Worm (Caenorhabditis elegans) whole organism, L1 larva: ENCODE data around the gene ZC239.16.

Experiments
- ama-1 ChIP-seq: fragments of 150-350 bp; optimal IDR thresholded peaks from 2 replicates; lab custom pipeline; 2014
- hlh-4 ChIP-seq: sonication (generic microtip); optimal IDR thresholded peaks from 2 replicates; lab custom pipeline; 2016; ENCODE audit warnings: mild to moderate bottlenecking, missing genetic modification characterization, missing compliant biosample characterization
- lin-35 ChIP-seq, 2 experiments: fragments of 150-350 bp; optimal IDR thresholded peaks; 2 replicates each; lab custom pipeline; 2014; ENCODE audit warnings: missing biosample characterization in 2 of 2, missing genetic modification characterization in 2 of 2, missing genetic modification reagents in 2 of 2
- swsn-7 ChIP-seq: sonication (generic microtip); optimal IDR thresholded peaks from 2 replicates; lab custom pipeline; 2016; ENCODE audit warnings: missing genetic modification characterization, missing compliant biosample characterization
- ztf-11 ChIP-seq, 2 experiments: sonication (generic microtip); optimal IDR thresholded peaks; 2 replicates each; lab custom pipeline; 2016 to 2017; ENCODE audit warnings: missing genetic modification characterization in 2 of 2, missing biosample characterization in 1 of 2, missing compliant biosample characterization in 1 of 2

DNA sequence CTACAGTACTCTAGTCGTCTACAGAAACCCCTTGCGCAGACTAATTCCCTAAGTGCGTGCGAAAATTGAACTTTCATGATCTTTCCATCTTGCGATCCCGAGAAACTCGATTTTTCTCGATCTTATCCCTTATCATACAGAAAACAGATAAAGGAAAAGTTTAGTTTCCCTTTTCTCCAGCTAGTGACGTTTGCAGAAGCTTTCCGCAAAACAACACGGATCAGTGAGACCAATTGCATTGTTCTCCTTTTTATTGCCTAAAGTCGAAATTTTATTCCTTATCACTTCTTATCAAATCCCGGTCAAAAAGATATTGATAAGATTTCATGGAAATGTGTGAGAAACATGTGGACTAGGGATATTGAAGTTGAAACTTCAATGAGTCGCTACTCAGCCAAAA is 16.7 kb upstream of the ZC239.16 start:
- TF ChIP-seq lin-35 (GFP tag; optimal IDR thresholded peaks at IDR 0.05; lab: Kevin White, UChicago) (no peak), ztf-11 (tag; optimal IDR thresholded peaks at IDR 0.05; lab: Kevin White, UChicago) (no peak), swsn-7 (tag; lab: Kevin White, UChicago) (no peak), hlh-4 (tag; lab: Kevin White, UChicago) (no peak), ama-1 (no peak)
